Fruit fly (Drosophila melanogaster) whole organism, prepupa: ENCODE data around the gene CG17359.

Experiments used
- CG10631 ChIP-seq: fragments of 200-800 bp; sonication (Bioruptor generic); optimal IDR thresholded peaks from 2 replicates; lab custom pipeline; 2016; ENCODE audit warnings: missing biosample characterization, missing genetic modification characterization
- CG10669 ChIP-seq: fragments of 200-800 bp; sonication (Bioruptor generic); optimal IDR thresholded peaks from 3 replicates; lab custom pipeline; 2018; ENCODE audit warnings: missing biosample characterization, mild to moderate bottlenecking, missing genetic modification characterization, moderate library complexity
- CG11762 ChIP-seq: fragments of 200-800 bp; sonication (Bioruptor generic); optimal IDR thresholded peaks from 3 replicates; lab custom pipeline; 2016; ENCODE audit warnings: missing biosample characterization, missing genetic modification characterization; ENCODE audit not compliant: insufficient read depth
- CG11902 ChIP-seq: fragments of 200-800 bp; sonication (Bioruptor generic); optimal IDR thresholded peaks from 3 replicates; lab custom pipeline; 2016; ENCODE audit warnings: missing biosample characterization, missing genetic modification characterization
- CG1621 ChIP-seq: fragments of 200-800 bp; sonication (Bioruptor generic); optimal IDR thresholded peaks from 3 replicates; lab custom pipeline; 2018; ENCODE audit warnings: missing biosample characterization, mild to moderate bottlenecking, missing genetic modification characterization
- CG3032 ChIP-seq: fragments of 200-800 bp; optimal IDR thresholded peaks from 2 replicates; lab custom pipeline; 2019; ENCODE audit warnings: missing biosample characterization, mild to moderate bottlenecking, missing genetic modification characterization, moderate library complexity
- CG32006 ChIP-seq: fragments of 200-800 bp; sonication (Bioruptor generic); optimal IDR thresholded peaks from 3 replicates; lab custom pipeline; 2017; ENCODE audit warnings: missing biosample characterization, mild to moderate bottlenecking, missing genetic modification characterization
- CG34406 ChIP-seq: fragments of 200-800 bp; sonication (Bioruptor generic); optimal IDR thresholded peaks from 3 replicates; lab custom pipeline; 2016; ENCODE audit warnings: missing biosample characterization, missing genetic modification characterization
- CG3919 ChIP-seq: fragments of 200-800 bp; sonication (Bioruptor generic); optimal IDR thresholded peaks from 3 replicates; lab custom pipeline; 2016; ENCODE audit warnings: missing biosample characterization, missing genetic modification characterization
- CG7368 ChIP-seq: fragments of 200-800 bp; sonication (Bioruptor generic); optimal IDR thresholded peaks from 3 replicates; lab custom pipeline; 2016; ENCODE audit warnings: missing biosample characterization, missing genetic modification characterization
- CG8119 ChIP-seq: fragments of 200-800 bp; sonication (Bioruptor generic); IDR thresholded peaks from 3 replicates; pipeline ENCODE4 v1.3.6; 2022; ENCODE audit warnings: missing biosample characterization, missing genetic modification characterization
- CG8319 ChIP-seq: fragments of 200-800 bp; sonication (Bioruptor generic); optimal IDR thresholded peaks from 3 replicates; lab custom pipeline; 2016; ENCODE audit warnings: missing biosample characterization, missing genetic modification characterization
- CG9139 ChIP-seq: fragments of 200-800 bp; sonication (Bioruptor generic); optimal IDR thresholded peaks from 3 replicates; lab custom pipeline; 2017; ENCODE audit warnings: missing biosample characterization, mild to moderate bottlenecking, missing genetic modification characterization
- Eip78C ChIP-seq: fragments of 200-800 bp; sonication (Bioruptor generic); peaks from one replicate; lab custom pipeline; 2016; ENCODE audit warnings: missing biosample characterization, missing genetic modification characterization
- Ets21C ChIP-seq: fragments of 200-800 bp; sonication (Bioruptor generic); optimal IDR thresholded peaks from 3 replicates; lab custom pipeline; 2016; ENCODE audit warnings: missing biosample characterization, missing genetic modification characterization
- Ets96B ChIP-seq: fragments of 200-800 bp; optimal IDR thresholded peaks from 2 replicates; lab custom pipeline; 2019; ENCODE audit warnings: missing biosample characterization, mild to moderate bottlenecking, missing genetic modification characterization, moderate library complexity
- Hr38 ChIP-seq: sonication (Bioruptor generic); optimal IDR thresholded peaks from 2 replicates; lab custom pipeline; 2016; ENCODE audit warnings: missing biosample characterization, missing genetic modification characterization
- Hr39 ChIP-seq: fragments of 200-800 bp; sonication (Bioruptor generic); optimal IDR thresholded peaks from 2 replicates; lab custom pipeline; 2016; ENCODE audit warnings: missing biosample characterization, missing genetic modification characterization
- Hr4 ChIP-seq: fragments of 200-800 bp; sonication (Bioruptor generic); optimal IDR thresholded peaks from 3 replicates; lab custom pipeline; 2016; ENCODE audit warnings: missing biosample characterization, missing genetic modification characterization
- Met ChIP-seq: fragments of 200-800 bp; sonication (Bioruptor generic); optimal IDR thresholded peaks from 3 replicates; lab custom pipeline; 2016; ENCODE audit warnings: missing biosample characterization, missing genetic modification characterization
- OdsH ChIP-seq: fragments of 200-800 bp; sonication (Bioruptor generic); optimal IDR thresholded peaks from 3 replicates; lab custom pipeline; 2016; ENCODE audit warnings: missing biosample characterization, missing genetic modification characterization
- Sox15 ChIP-seq: fragments of 200-800 bp; sonication (Bioruptor generic); optimal IDR thresholded peaks from 3 replicates; lab custom pipeline; 2016; ENCODE audit warnings: missing biosample characterization, missing genetic modification characterization
- achi ChIP-seq: fragments of 200-800 bp; sonication (Bioruptor generic); optimal IDR thresholded peaks from 3 replicates; lab custom pipeline; 2016; ENCODE audit warnings: missing biosample characterization, missing genetic modification characterization
- acj6 ChIP-seq: fragments of 200-800 bp; sonication (Bioruptor generic); optimal IDR thresholded peaks from 3 replicates; lab custom pipeline; 2016; ENCODE audit warnings: missing biosample characterization, missing genetic modification characterization
- eg ChIP-seq: fragments of 200-800 bp; sonication (Bioruptor generic); IDR thresholded peaks from 3 replicates; pipeline ENCODE4 v1.3.6; 2022; ENCODE audit warnings: missing biosample characterization, missing genetic modification characterization
- esn ChIP-seq: fragments of 200-800 bp; sonication (Bioruptor generic); optimal IDR thresholded peaks from 2 replicates; lab custom pipeline; 2016; ENCODE audit warnings: missing biosample characterization, mild to moderate bottlenecking, missing genetic modification characterization, moderate library complexity
- fd85E ChIP-seq: fragments of 200-800 bp; sonication (Bioruptor generic); optimal IDR thresholded peaks from 3 replicates; lab custom pipeline; 2016; ENCODE audit warnings: missing biosample characterization, missing genetic modification characterization
- fkh ChIP-seq: fragments of 200-800 bp; sonication (Bioruptor generic); optimal IDR thresholded peaks from 3 replicates; lab custom pipeline; 2017; ENCODE audit warnings: missing biosample characterization, mild to moderate bottlenecking, missing genetic modification characterization, moderate library complexity
- lz ChIP-seq: fragments of 200-800 bp; sonication (Bioruptor generic); optimal IDR thresholded peaks from 3 replicates; lab custom pipeline; 2016; ENCODE audit warnings: missing biosample characterization, missing genetic modification characterization
- pdm3 ChIP-seq: fragments of 200-800 bp; sonication (Bioruptor generic); optimal IDR thresholded peaks from 3 replicates; lab custom pipeline; 2016; ENCODE audit warnings: missing biosample characterization, missing genetic modification characterization
- salr ChIP-seq, 2 experiments: fragments of 200-800 bp; sonication (Bioruptor generic); optimal IDR thresholded peaks; 3 replicates each; lab custom pipeline; 2016 to 2018; ENCODE audit warnings: missing biosample characterization in 2 of 2, missing genetic modification characterization in 2 of 2, mild to moderate bottlenecking in 1 of 2
- spab ChIP-seq: fragments of 200-800 bp; sonication (Bioruptor generic); optimal IDR thresholded peaks from 2 replicates; lab custom pipeline; 2017; ENCODE audit warnings: missing biosample characterization, mild to moderate bottlenecking, missing genetic modification characterization, missing genetic modification reagents
- svp ChIP-seq: fragments of 200-800 bp; sonication (Bioruptor generic); peaks from one replicate; lab custom pipeline; 2016; ENCODE audit warnings: missing biosample characterization, missing genetic modification characterization
- topi ChIP-seq: fragments of 200-800 bp; sonication (Bioruptor generic); optimal IDR thresholded peaks from 3 replicates; lab custom pipeline; 2016; ENCODE audit warnings: missing biosample characterization, missing genetic modification characterization
- vri ChIP-seq: fragments of 200-800 bp; sonication (Bioruptor generic); optimal IDR thresholded peaks from 3 replicates; lab custom pipeline; 2016; ENCODE audit warnings: missing biosample characterization, mild to moderate bottlenecking, missing genetic modification characterization

CG17359 gene

DNA sequence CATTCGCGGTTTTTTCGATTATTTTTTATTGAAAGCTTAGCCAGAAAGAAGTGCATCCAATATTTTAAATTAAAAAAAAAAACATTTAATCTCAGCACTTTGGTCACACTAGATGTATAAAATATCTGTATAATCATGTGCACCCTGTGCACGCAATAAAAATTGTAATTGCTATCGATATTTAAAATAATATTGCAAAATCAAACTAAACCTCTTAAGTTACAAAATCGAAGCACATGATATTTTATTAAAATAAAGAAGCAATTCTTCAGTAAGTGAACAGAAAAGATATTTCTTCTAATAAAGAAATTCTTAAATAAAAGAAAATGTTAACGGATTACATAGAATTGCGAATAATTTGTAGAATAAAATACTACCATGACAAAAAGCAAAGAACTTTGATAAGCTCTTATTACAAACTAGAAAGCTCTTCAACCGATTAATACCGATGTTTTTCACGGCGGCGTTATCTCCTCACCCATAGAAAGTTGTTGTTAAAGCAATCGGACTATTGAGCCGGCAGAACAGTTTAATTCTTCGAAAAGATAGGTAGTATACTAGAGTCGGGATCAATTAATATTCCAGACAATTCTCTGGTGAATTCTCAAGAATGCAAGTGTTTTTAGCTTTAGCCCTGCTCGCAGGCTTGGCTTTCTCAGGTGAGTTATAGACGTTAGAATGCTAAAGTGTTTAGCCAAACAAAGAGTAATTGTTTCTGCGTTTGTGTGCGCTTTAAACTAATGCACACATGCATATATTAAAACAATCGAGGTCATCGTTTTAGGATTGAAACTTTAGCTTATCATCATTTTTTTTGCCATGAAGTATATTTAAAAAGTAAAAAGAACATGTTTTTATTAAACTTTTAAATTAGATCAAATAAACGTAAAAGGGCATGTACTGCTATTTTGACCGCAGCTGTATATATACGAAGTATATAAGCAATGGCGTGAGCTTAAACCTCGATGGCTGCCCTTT lies 5.0 kb downstream of the CG17359 start, which contains the start of gene CtsK1 (continued):
- TF ChIP-seq CG10669 (GFP tag; lab: Kevin White, UChicago) (peak; percentile 43), CG1621 (tag; lab: Kevin White, UChicago) (no peak), CG7368 (GFP tag; lab: Kevin White, UChicago) (no peak), CG8119 (GFP tag; lab: Robert Waterston, UW) (peak; percentile 84), fd85E (no peak), Sox15 (GFP tag; lab: Kevin White, UChicago) (no peak), acj6 (GFP tag; lab: Kevin White, UChicago) (peak; percentile 68), topi (GFP tag; lab: Kevin White, UChicago) (peak; percentile 31), CG34406 (GFP tag; lab: Kevin White, UChicago) (peak; percentile 32), esn (GFP tag; lab: Kevin White, UChicago) (peak; percentile 71), Hr4 (peak; percentile 58), Hr39 (GFP tag; lab: Kevin White, UChicago) (peak; percentile 50), CG11902 (no peak), CG8319 (GFP tag; lab: Kevin White, UChicago) (no peak), Ets96B (tag; lab: Kevin White, UChicago) (peak; percentile 44), svp (no peak), lz (GFP tag; lab: Kevin White, UChicago) (peak; percentile 48)

dm6 chr3L:13993233-13993741 lies 5.8 kb downstream of the CG17359 start, which contains the start of gene CG17364:
Gene CG17364, minus strand, starts transcription at chr3L:13993400.
- TF ChIP-seq spab (GFP tag; lab: Kevin White, UChicago) (no peak), CG3919 (GFP tag; lab: Kevin White, UChicago) (no peak), CG11762 (GFP tag; lab: Kevin White, UChicago) (no peak), Eip78C (GFP tag; lab: Kevin White, UChicago) (no peak), eg (GFP tag; lab: Robert Waterston, UW) (0 out of 3 replicates have a peak, but pooled peaks have one; percentile 5)

- no peak for TF ChIP-seq Hr38 (GFP tag; lab: Kevin White, UChicago)
- TF ChIP-seq CG3919 (GFP tag; lab: Kevin White, UChicago): no peak
- no peak for TF ChIP-seq CG3032 (tag; lab: Kevin White, UChicago)
- TF ChIP-seq Met (GFP tag; lab: Kevin White, UChicago): no peak
Measured at dm6 chr3L:13991314-13991713, 7.7 kb downstream of the CG17359 start.

DNA sequence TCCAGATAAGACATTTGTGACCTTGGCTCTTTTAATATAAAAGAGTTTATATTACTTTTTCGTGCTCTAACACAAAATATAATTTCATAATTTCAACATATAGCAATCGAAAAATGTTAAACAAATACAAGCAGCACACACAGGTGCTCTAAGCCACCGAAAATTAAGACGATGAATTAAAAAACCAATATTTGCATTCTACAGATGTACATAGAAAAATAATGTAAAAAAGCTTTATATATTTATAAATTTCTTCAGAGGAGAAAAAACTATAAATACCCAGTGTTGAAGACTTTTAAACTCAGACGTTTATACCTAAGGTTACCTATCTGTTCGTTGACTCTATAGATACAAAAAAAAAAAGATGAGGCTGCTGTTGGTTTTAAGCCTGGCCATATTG lies 11.5 kb downstream of the CG17359 start, which contains the start of gene CG9040:
Gene CG9040 (plus strand): TSS at position 301 of the 400 bp plus-strand sequence.
- TF ChIP-seq fkh (GFP tag; lab: Kevin White, UChicago) (no peak), esn (GFP tag; lab: Kevin White, UChicago) (no peak), CG34406 (GFP tag; lab: Kevin White, UChicago) (no peak), CG7368 (GFP tag; lab: Kevin White, UChicago) (no peak), Ets21C (GFP tag; lab: Kevin White, UChicago) (no peak), OdsH (GFP tag; lab: Kevin White, UChicago) (no peak), CG1621 (tag; lab: Kevin White, UChicago) (no peak), vri (GFP tag; lab: Kevin White, UChicago) (no peak), CG9139 (GFP tag; lab: Kevin White, UChicago) (no peak), spab (GFP tag; lab: Kevin White, UChicago) (no peak), CG32006 (GFP tag; lab: Kevin White, UChicago) (no peak), salr (GFP tag; optimal IDR thresholded peaks at IDR 0.05; lab: Kevin White, UChicago) (no peak), pdm3 (no peak), Ets96B (tag; lab: Kevin White, UChicago) (no peak), CG10631 (GFP tag; lab: Kevin White, UChicago) (no peak), achi (GFP tag; lab: Kevin White, UChicago) (no peak)
